Fruit fly (Drosophila melanogaster) whole organism, embryonic: ENCODE measurements around the gene HIP-R.

Experiments
- Asciz ChIP-seq: fragments of 200-800 bp; sonication (Bioruptor generic); optimal IDR thresholded peaks from 2 replicates; lab custom pipeline; 2017; ENCODE audit warnings: missing biosample characterization, mild to moderate bottlenecking, missing genetic modification characterization, missing genetic modification reagents
- B-H2 ChIP-seq: fragments of 200-800 bp; sonication (Bioruptor generic); optimal IDR thresholded peaks from 2 replicates; lab custom pipeline; 2018; ENCODE audit warnings: missing biosample characterization, mild to moderate bottlenecking, missing genetic modification characterization
- CG10959 ChIP-seq: fragments of 200-800 bp; sonication (Bioruptor generic); IDR thresholded peaks from 2 replicates; pipeline ENCODE4 v1.3.6; 2022; ENCODE audit warnings: missing biosample characterization, missing genetic modification characterization
- CG11456 ChIP-seq: fragments of 200-800 bp; sonication (Bioruptor generic); IDR thresholded peaks from 3 replicates; pipeline ENCODE4 v1.3.6; 2022; ENCODE audit warnings: missing biosample characterization, missing genetic modification characterization
- CG12071 ChIP-seq: fragments of 200-800 bp; sonication (Bioruptor generic); optimal IDR thresholded peaks from 3 replicates; lab custom pipeline; 2018; ENCODE audit warnings: missing biosample characterization, mild to moderate bottlenecking, missing genetic modification characterization
- CG12219 ChIP-seq: fragments of 200-800 bp; sonication (Bioruptor generic); optimal IDR thresholded peaks from 3 replicates; lab custom pipeline; 2018; ENCODE audit warnings: missing biosample characterization, mild to moderate bottlenecking, missing genetic modification characterization
- CG17359 ChIP-seq: fragments of 200-800 bp; sonication (Bioruptor generic); optimal IDR thresholded peaks from 3 replicates; lab custom pipeline; 2018; ENCODE audit warnings: missing biosample characterization, mild to moderate bottlenecking, missing genetic modification characterization, moderate library complexity
- CG17829 ChIP-seq: fragments of 200-800 bp; optimal IDR thresholded peaks from 2 replicates; lab custom pipeline; 2019; ENCODE audit warnings: missing biosample characterization, mild to moderate bottlenecking, missing genetic modification characterization, moderate library complexity
- CG2199 ChIP-seq: fragments of 200-800 bp; sonication (Bioruptor generic); IDR thresholded peaks from 3 replicates; pipeline ENCODE4 v1.3.6; 2022; ENCODE audit warnings: missing biosample characterization, missing genetic modification characterization
- CG30020 ChIP-seq: fragments of 200-800 bp; optimal IDR thresholded peaks from 2 replicates; lab custom pipeline; 2019; ENCODE audit warnings: missing biosample characterization, mild to moderate bottlenecking, missing genetic modification characterization, moderate library complexity
- CG34376 ChIP-seq: fragments of 200-800 bp; sonication (Bioruptor generic); optimal IDR thresholded peaks from 2 replicates; lab custom pipeline; 2018; ENCODE audit warnings: missing biosample characterization, mild to moderate bottlenecking, missing genetic modification characterization
- CG3838 ChIP-seq: fragments of 200-800 bp; sonication (Bioruptor generic); optimal IDR thresholded peaks from 3 replicates; lab custom pipeline; 2016; ENCODE audit warnings: missing biosample characterization, missing genetic modification characterization
- CG4424 ChIP-seq: fragments of 200-800 bp; sonication (Bioruptor generic); optimal IDR thresholded peaks from 3 replicates; lab custom pipeline; 2016; ENCODE audit warnings: missing biosample characterization, missing genetic modification characterization
- CG4820 ChIP-seq: fragments of 200-800 bp; sonication (Bioruptor generic); optimal IDR thresholded peaks from 3 replicates; lab custom pipeline; 2016; ENCODE audit warnings: missing biosample characterization, missing genetic modification characterization
- CG6175 ChIP-seq: fragments of 200-800 bp; sonication (Bioruptor generic); IDR thresholded peaks from 3 replicates; pipeline ENCODE4 v1.3.6; 2022; ENCODE audit warnings: missing biosample characterization, missing genetic modification characterization
- CG6272 ChIP-seq: fragments of 200-800 bp; sonication (Bioruptor generic); IDR thresholded peaks from 2 replicates; pipeline ENCODE4 v1.3.6; 2022; ENCODE audit warnings: missing biosample characterization, missing genetic modification characterization
- CG6689 ChIP-seq: fragments of 200-800 bp; sonication (Bioruptor generic); IDR thresholded peaks from 2 replicates; pipeline ENCODE4 v1.3.6; 2022; ENCODE audit warnings: missing biosample characterization, missing genetic modification characterization
- CG7357 ChIP-seq: fragments of 200-800 bp; sonication (Bioruptor generic); IDR thresholded peaks from 3 replicates; pipeline ENCODE4 v1.3.6; 2022; ENCODE audit warnings: missing biosample characterization, missing genetic modification characterization
- CG7556 ChIP-seq: fragments of 200-800 bp; sonication (Bioruptor generic); optimal IDR thresholded peaks from 2 replicates; lab custom pipeline; 2017; ENCODE audit warnings: missing biosample characterization, mild to moderate bottlenecking, missing genetic modification characterization
- CG7745 ChIP-seq: fragments of 200-800 bp; sonication (Bioruptor generic); optimal IDR thresholded peaks from 2 replicates; lab custom pipeline; 2018; ENCODE audit warnings: missing biosample characterization, mild to moderate bottlenecking, missing genetic modification characterization, moderate library complexity
- CG8944 ChIP-seq: fragments of 200-800 bp; sonication (Bioruptor generic); optimal IDR thresholded peaks from 3 replicates; lab custom pipeline; 2016; ENCODE audit warnings: missing biosample characterization, missing genetic modification characterization
- CG9437 ChIP-seq: fragments of 200-800 bp; sonication (Bioruptor generic); optimal IDR thresholded peaks from 2 replicates; lab custom pipeline; 2018; ENCODE audit warnings: missing biosample characterization, mild to moderate bottlenecking, missing genetic modification characterization
- Dbx ChIP-seq: fragments of 200-800 bp; sonication (Bioruptor generic); IDR thresholded peaks from 3 replicates; pipeline ENCODE4 v1.3.6; 2022; ENCODE audit warnings: missing biosample characterization, missing genetic modification characterization
- H2.0 ChIP-seq: fragments of 200-800 bp; sonication (Bioruptor generic); IDR thresholded peaks from 2 replicates; pipeline ENCODE4 v1.3.6; 2022; ENCODE audit warnings: missing biosample characterization, missing genetic modification characterization
- Hey ChIP-seq: fragments of 200-800 bp; sonication (Bioruptor generic); optimal IDR thresholded peaks from 3 replicates; lab custom pipeline; 2018; ENCODE audit warnings: missing biosample characterization, mild to moderate bottlenecking, missing genetic modification characterization
- Hr39 ChIP-seq: fragments of >200 bp; optimal IDR thresholded peaks from 2 replicates; lab custom pipeline; 2017
- Spps ChIP-seq: fragments of 200-800 bp; sonication (Bioruptor generic); optimal IDR thresholded peaks from 2 replicates; lab custom pipeline; 2018; ENCODE audit warnings: missing biosample characterization, mild to moderate bottlenecking, missing genetic modification characterization
- Sry-β ChIP-seq: fragments of 200-800 bp; sonication (Bioruptor generic); optimal IDR thresholded peaks from 2 replicates; lab custom pipeline; 2018; ENCODE audit warnings: missing biosample characterization, mild to moderate bottlenecking, missing genetic modification characterization, moderate library complexity
- Sry-δ ChIP-seq: fragments of 200-800 bp; sonication (Bioruptor generic); optimal IDR thresholded peaks from 2 replicates; lab custom pipeline; 2016; ENCODE audit warnings: missing biosample characterization, missing genetic modification characterization
- Stat92E ChIP-seq, 3 experiments: fragments of >200 bp in 2 of 3; fragments of 200-800 bp in 1 of 3; sonication (Bioruptor generic) in 1 of 3; optimal IDR thresholded peaks; 2 replicates each; lab custom pipeline; 2017 to 2019; ENCODE audit warnings: missing biosample characterization in 3 of 3, missing genetic modification characterization in 3 of 3, mild to moderate bottlenecking in 1 of 3, moderate library complexity in 1 of 3
- ac ChIP-seq: fragments of 200-800 bp; sonication (Bioruptor generic); optimal IDR thresholded peaks from 3 replicates; lab custom pipeline; 2017; ENCODE audit warnings: missing biosample characterization, mild to moderate bottlenecking, missing genetic modification characterization
- ap ChIP-seq: fragments of 200-800 bp; sonication (Bioruptor generic); IDR thresholded peaks from 2 replicates; pipeline ENCODE4 v1.3.6; 2022; ENCODE audit warnings: missing biosample characterization, missing genetic modification characterization
- bigmax ChIP-seq: fragments of 200-800 bp; sonication (Bioruptor generic); optimal IDR thresholded peaks from 2 replicates; lab custom pipeline; 2018; ENCODE audit warnings: missing biosample characterization, mild to moderate bottlenecking, missing genetic modification characterization
- da ChIP-seq: fragments of 200-800 bp; sonication (Bioruptor generic); optimal IDR thresholded peaks from 2 replicates; lab custom pipeline; 2016; ENCODE audit warnings: missing biosample characterization, missing genetic modification characterization
- fd3F ChIP-seq: fragments of 200-800 bp; sonication (Bioruptor generic); optimal IDR thresholded peaks from 2 replicates; lab custom pipeline; 2018; ENCODE audit warnings: missing biosample characterization, mild to moderate bottlenecking, missing genetic modification characterization, moderate library complexity
- gsb ChIP-seq: fragments of 200-800 bp; sonication (Bioruptor generic); IDR thresholded peaks from 2 replicates; pipeline ENCODE4 v1.3.6; 2022; ENCODE audit warnings: missing biosample characterization, missing genetic modification characterization
- hb ChIP-seq: fragments of 200-800 bp; sonication (Bioruptor generic); IDR thresholded peaks from 3 replicates; pipeline ENCODE4 v1.3.6; 2022; ENCODE audit warnings: missing biosample characterization, missing genetic modification characterization; ENCODE audit not compliant: partially characterized antibody
- her ChIP-seq: fragments of 200-800 bp; sonication (Bioruptor generic); optimal IDR thresholded peaks from 2 replicates; lab custom pipeline; 2016; ENCODE audit warnings: missing biosample characterization, missing genetic modification characterization
- hkb ChIP-seq, 2 experiments: fragments of 200-800 bp in 1 of 2; fragments of >200 bp in 1 of 2; sonication (Bioruptor generic) in 1 of 2; IDR thresholded peaks in 1 of 2; optimal IDR thresholded peaks in 1 of 2; 2 replicates each; pipeline versions ENCODE4 v1.3.6 to Lab custom; 2017 to 2022; ENCODE audit warnings: missing biosample characterization in 1 of 2, missing genetic modification characterization in 1 of 2
- ind ChIP-seq: fragments of 200-800 bp; sonication (Bioruptor generic); optimal IDR thresholded peaks from 3 replicates; lab custom pipeline; 2016; ENCODE audit warnings: missing biosample characterization, missing genetic modification characterization
- lov ChIP-seq, 2 experiments: fragments of 200-800 bp in 1 of 2; fragments of >200 bp in 1 of 2; sonication (Bioruptor generic) in 1 of 2; IDR thresholded peaks in 1 of 2; optimal IDR thresholded peaks in 1 of 2; 2 replicates in 1 of 2; 3 replicates in 1 of 2; pipeline versions ENCODE4 v1.3.6 to Lab custom; 2017 to 2022; ENCODE audit warnings: missing biosample characterization in 1 of 2, missing genetic modification characterization in 1 of 2
- mirr ChIP-seq: fragments of 200-800 bp; sonication (Bioruptor generic); optimal IDR thresholded peaks from 3 replicates; lab custom pipeline; 2018; ENCODE audit warnings: missing biosample characterization, mild to moderate bottlenecking, missing genetic modification characterization
- mld ChIP-seq: fragments of 200-800 bp; sonication (Bioruptor generic); IDR thresholded peaks from 3 replicates; pipeline ENCODE4 v1.3.6; 2022; ENCODE audit warnings: missing biosample characterization, missing genetic modification characterization; ENCODE audit not compliant: partially characterized antibody
- nerfin-1 ChIP-seq: fragments of 200-800 bp; sonication (Bioruptor generic); optimal IDR thresholded peaks from 3 replicates; lab custom pipeline; 2019; ENCODE audit warnings: missing biosample characterization, mild to moderate bottlenecking, missing genetic modification characterization, moderate library complexity
- p53 ChIP-seq: fragments of 200-800 bp; sonication (Bioruptor generic); optimal IDR thresholded peaks from 2 replicates; lab custom pipeline; 2016; ENCODE audit warnings: missing biosample characterization, missing genetic modification characterization
- pzg ChIP-seq: fragments of 200-800 bp; sonication (Bioruptor generic); optimal IDR thresholded peaks from 3 replicates; lab custom pipeline; 2018; ENCODE audit warnings: missing biosample characterization, mild to moderate bottlenecking, missing genetic modification characterization, moderate library complexity
- ranshi ChIP-seq: fragments of 200-800 bp; sonication (Bioruptor generic); IDR thresholded peaks from 2 replicates; pipeline ENCODE4 v1.3.6; 2022; ENCODE audit warnings: missing biosample characterization, missing genetic modification characterization
- run ChIP-seq: fragments of 200-800 bp; sonication (Bioruptor generic); optimal IDR thresholded peaks from 3 replicates; lab custom pipeline; 2018; ENCODE audit warnings: missing biosample characterization, mild to moderate bottlenecking, missing genetic modification characterization
- sisA ChIP-seq: fragments of 200-800 bp; sonication (Bioruptor generic); IDR thresholded peaks from 2 replicates; pipeline ENCODE4 v1.3.6; 2022; ENCODE audit warnings: missing biosample characterization, missing genetic modification characterization
- slou ChIP-seq: fragments of 200-800 bp; sonication (Bioruptor generic); optimal IDR thresholded peaks from 3 replicates; lab custom pipeline; 2016; ENCODE audit warnings: missing biosample characterization, missing genetic modification characterization
- so ChIP-seq: fragments of 200-800 bp; sonication (Bioruptor generic); IDR thresholded peaks from 3 replicates; pipeline ENCODE4 v1.3.6; 2022; ENCODE audit warnings: missing biosample characterization, missing genetic modification characterization
- zen2 ChIP-seq: fragments of 200-800 bp; sonication (Bioruptor generic); IDR thresholded peaks from 3 replicates; pipeline ENCODE4 v1.3.6; 2022; ENCODE audit warnings: missing biosample characterization, missing genetic modification characterization; ENCODE audit not compliant: partially characterized antibody

HIP-R gene

DNA sequence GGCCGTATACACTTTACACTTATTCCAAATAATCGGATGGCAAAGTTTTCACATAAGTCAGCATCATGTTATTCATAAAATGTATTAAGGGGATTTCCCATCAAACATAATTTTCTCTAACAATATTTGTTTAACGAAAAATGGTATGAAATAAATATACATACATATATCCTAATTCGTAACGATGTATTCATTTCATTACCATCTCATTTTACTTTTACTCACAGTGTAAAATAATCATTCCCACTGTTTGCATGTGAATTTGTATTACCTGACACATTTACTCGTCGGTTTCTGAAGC lies 44.6 kb upstream of the HIP-R start (continued):
- no peak for TF ChIP-seq CG12219
- TF ChIP-seq CG10959 (GFP tag; lab: Robert Waterston, UW): no peak
- TF ChIP-seq her: no peak
- TF ChIP-seq CG4820 (GFP tag; lab: Kevin White, UChicago): peak; percentile 21
- no peak for TF ChIP-seq slou (GFP tag; lab: Kevin White, UChicago)
- peak; percentile 45 for TF ChIP-seq CG7556 (GFP tag; lab: Kevin White, UChicago)
- TF ChIP-seq Hr39 (lab: Kevin White, UChicago): no peak
- TF ChIP-seq mld (GFP tag; lab: Robert Waterston, UW): no peak
- TF ChIP-seq CG6689 (GFP tag; lab: Robert Waterston, UW): 0 out of 2 replicates have a peak, but pooled peaks have one; percentile 9
- no peak for TF ChIP-seq hkb (optimal IDR thresholded peaks at IDR 0.05; lab: Kevin White, UChicago)
- TF ChIP-seq hkb (GFP tag; IDR thresholded peaks at IDR 0.05; lab: Robert Waterston, UW): peak; percentile 32
- TF ChIP-seq CG3838 (GFP tag; lab: Kevin White, UChicago): no peak
- TF ChIP-seq hb (GFP tag; lab: Robert Waterston, UW): no peak
- TF ChIP-seq CG8944 (GFP tag; lab: Kevin White, UChicago): no peak
- no peak for TF ChIP-seq Sry-δ
- TF ChIP-seq CG34376 (GFP tag; lab: Kevin White, UChicago): no peak
- TF ChIP-seq ind: peak; percentile 26
- no peak for TF ChIP-seq Stat92E (GFP tag; optimal IDR thresholded peaks at IDR 0.05; lab: Kevin White, UChicago)
- TF ChIP-seq ac (GFP tag; lab: Kevin White, UChicago): no peak
- TF ChIP-seq B-H2 (GFP tag; lab: Kevin White, UChicago): no peak
- no peak for TF ChIP-seq CG12071
- TF ChIP-seq ap (GFP tag; lab: Robert Waterston, UW): no peak
- TF ChIP-seq p53 (GFP tag; lab: Kevin White, UChicago): no peak
- no peak for TF ChIP-seq run
- no peak for TF ChIP-seq zen2
- no peak for TF ChIP-seq H2.0
- TF ChIP-seq CG2199 (GFP tag; lab: Robert Waterston, UW): no peak
- TF ChIP-seq pzg (GFP tag; lab: Kevin White, UChicago): no peak
- no peak for TF ChIP-seq sisA
- peak; percentile 8 for TF ChIP-seq CG4424 (GFP tag; lab: Kevin White, UChicago)
- peak; percentile 17 for TF ChIP-seq Asciz (GFP tag; lab: Kevin White, UChicago)
- TF ChIP-seq Dbx (GFP tag; lab: Robert Waterston, UW): 0 out of 3 replicates have a peak, but pooled peaks have one; percentile 8
- TF ChIP-seq CG9437 (GFP tag; lab: Kevin White, UChicago): no peak
- no peak for TF ChIP-seq ranshi
- TF ChIP-seq CG7745: no peak
- no peak for TF ChIP-seq CG17829
- TF ChIP-seq lov (optimal IDR thresholded peaks at IDR 0.05; lab: Kevin White, UChicago): no peak
- TF ChIP-seq lov (GFP tag; IDR thresholded peaks at IDR 0.05; lab: Robert Waterston, UW): no peak
- TF ChIP-seq CG30020 (tag; lab: Kevin White, UChicago): no peak
- no peak for TF ChIP-seq CG11456 (GFP tag; lab: Robert Waterston, UW)
- TF ChIP-seq CG6272 (GFP tag; lab: Robert Waterston, UW): no peak
- TF ChIP-seq bigmax (GFP tag; lab: Kevin White, UChicago): no peak
- no peak for TF ChIP-seq CG6175
- TF ChIP-seq gsb (GFP tag; lab: Robert Waterston, UW): no peak
- no peak for TF ChIP-seq CG7357
- no peak for TF ChIP-seq nerfin-1 (tag; lab: Kevin White, UChicago)
- no peak for TF ChIP-seq Spps (tag; lab: Kevin White, UChicago)
- TF ChIP-seq fd3F (GFP tag; lab: Kevin White, UChicago): peak; percentile 14
- no peak for TF ChIP-seq mirr (GFP tag; lab: Kevin White, UChicago)
- peak; percentile 67 for TF ChIP-seq Hey (tag; lab: Kevin White, UChicago)
- TF ChIP-seq so (GFP tag; lab: Robert Waterston, UW): no peak
- no peak for TF ChIP-seq Sry-β (GFP tag; lab: Kevin White, UChicago)
- peak; percentile 57 for TF ChIP-seq CG17359 (tag; lab: Kevin White, UChicago)
- no peak for TF ChIP-seq da (GFP tag; lab: Kevin White, UChicago)
